Worm (Caenorhabditis elegans) whole organism, midembryonic: ENCODE measurements around the gene vab-15.

Experiments
- flt-1 ChIP-seq: fragments of 200-800 bp; sonication (Bioruptor generic); IDR thresholded peaks from 2 replicates; pipeline ENCODE4 v1.3.6; 2022; ENCODE audit warnings: missing genetic modification characterization, missing compliant biosample characterization
- ref-1 ChIP-seq: fragments of 200-800 bp; sonication (Bioruptor generic); conservative IDR thresholded peaks from 2 replicates; pipeline ENCODE4 v1.3.6; 2022; ENCODE audit warnings: missing genetic modification reagents, missing genetic modification characterization, missing compliant biosample characterization

DNA sequence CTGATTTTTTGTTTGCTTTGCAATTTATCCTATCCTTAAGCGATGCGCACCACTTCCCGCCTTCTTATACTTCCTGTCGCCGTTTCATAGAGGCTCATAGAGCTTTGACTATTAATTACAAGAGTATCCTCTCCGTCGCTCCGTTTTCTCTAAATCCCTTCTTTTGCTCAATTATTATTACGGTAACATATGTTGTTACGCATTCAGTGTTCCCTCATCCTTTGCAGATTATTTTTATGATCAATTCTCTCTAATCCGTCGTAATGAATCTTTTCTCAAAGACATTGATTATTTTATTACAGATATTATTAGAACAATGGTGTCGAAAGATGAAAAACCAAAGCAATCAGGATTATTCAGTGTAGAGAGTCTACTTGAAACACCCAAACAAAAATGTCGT, at the start of gene vab-15:
- no peak for TF ChIP-seq flt-1
- no peak for TF ChIP-seq ref-1 (GFP tag; lab: Robert Waterston, UW)
